Worm (Caenorhabditis elegans) whole organism, L4 larva: ENCODE results near the gene unc-86.

ENCODE experiments used
- F26F4.8 ChIP-seq: fragments of 200-800 bp; sonication (Bioruptor generic); conservative IDR thresholded peaks from 2 replicates; pipeline ENCODE4 v1.3.6; 2022; ENCODE audit warnings: missing genetic modification characterization, missing compliant biosample characterization
- ZK337.2 ChIP-seq: fragments of 200-800 bp; sonication (Bioruptor generic); IDR thresholded peaks from 2 replicates; pipeline ENCODE4 v1.3.6; 2022; ENCODE audit warnings: missing genetic modification reagents, missing genetic modification characterization, missing compliant biosample characterization
- ceh-32 ChIP-seq: sonication (generic microtip); optimal IDR thresholded peaks from 2 replicates; lab custom pipeline; 2016; ENCODE audit warnings: mild to moderate bottlenecking, missing genetic modification characterization, missing compliant biosample characterization; ENCODE audit not compliant: poor library complexity
- ceh-82 ChIP-seq: sonication (generic microtip); optimal IDR thresholded peaks from 2 replicates; lab custom pipeline; 2017; ENCODE audit warnings: missing biosample characterization, missing genetic modification characterization
- fkh-10 ChIP-seq: fragments of 150-350 bp; optimal IDR thresholded peaks from 2 replicates; lab custom pipeline; 2014; ENCODE audit warnings: missing biosample characterization, missing genetic modification reagents, missing genetic modification characterization
- hlh-30 ChIP-seq: sonication (generic microtip); optimal IDR thresholded peaks from 2 replicates; lab custom pipeline; 2017; ENCODE audit warnings: antibody characterized with exemption, mild to moderate bottlenecking, missing genetic modification characterization, missing compliant biosample characterization; ENCODE audit not compliant: insufficient read depth
- hmg-1.1 ChIP-seq: fragments of 200-800 bp; sonication (Bioruptor generic); IDR thresholded peaks from 2 replicates; pipeline ENCODE4 v1.3.6; 2022; ENCODE audit warnings: missing genetic modification reagents, missing genetic modification characterization, missing compliant biosample characterization
- lir-3 ChIP-seq: sonication (generic microtip); optimal IDR thresholded peaks from 2 replicates; lab custom pipeline; 2016; ENCODE audit warnings: mild to moderate bottlenecking, missing genetic modification characterization, missing compliant biosample characterization
- lsy-2 ChIP-seq, 2 experiments: fragments of 150-350 bp in 1 of 2; sonication (generic microtip) in 1 of 2; optimal IDR thresholded peaks; 2 replicates each; lab custom pipeline; 2014 to 2017; ENCODE audit warnings: missing biosample characterization in 2 of 2, missing genetic modification characterization in 2 of 2
- ztf-11 ChIP-seq: fragments of 150-350 bp; optimal IDR thresholded peaks from 2 replicates; lab custom pipeline; 2014; ENCODE audit warnings: missing biosample characterization, missing genetic modification characterization

DNA sequence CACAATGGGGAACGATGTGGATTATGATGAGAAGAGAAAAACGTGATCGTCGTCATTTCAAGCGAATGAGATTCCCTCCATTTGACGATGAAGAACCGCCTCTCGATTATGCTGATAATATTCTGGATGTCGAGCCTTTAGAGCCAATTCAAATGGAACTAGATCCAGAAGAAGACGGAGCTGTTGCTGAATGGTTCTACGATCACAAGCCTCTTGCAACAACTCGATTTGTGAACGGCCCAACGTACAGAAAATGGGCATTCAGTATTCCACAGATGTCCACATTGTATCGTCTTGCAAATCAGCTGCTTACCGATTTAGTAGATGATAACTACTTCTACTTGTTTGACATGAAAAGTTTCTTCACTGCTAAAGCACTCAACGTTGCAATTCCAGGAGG is 51.4 kb downstream of the unc-86 start:
- no peak for TF ChIP-seq hmg-1.1
- no peak for TF ChIP-seq ceh-82
- no peak for TF ChIP-seq hlh-30 (tag; lab: Kevin White, UChicago)
- no peak for TF ChIP-seq fkh-10 (GFP tag; lab: Kevin White, UChicago)
- TF ChIP-seq ceh-32 (tag; lab: Kevin White, UChicago), result no peak
- TF ChIP-seq F26F4.8 (GFP tag; lab: Robert Waterston, UW), result no peak
- no peak for TF ChIP-seq lir-3 (tag; lab: Kevin White, UChicago)
- TF ChIP-seq ZK337.2, result no peak
- TF ChIP-seq ztf-11, result no peak
- no peak for TF ChIP-seq lsy-2 (tag; optimal IDR thresholded peaks at IDR 0.05; lab: Kevin White, UChicago)
